Worm (Caenorhabditis elegans): ENCODE data around the gene nth-1.

- peak; percentile 15; the same call in 1 of the 2 replicates for TF ChIP-seq tab-1 (GFP tag; IDR thresholded peaks at IDR 0.05)
- TF ChIP-seq ztf-29 (GFP tag; IDR thresholded peaks at IDR 0.05): no peak
- no peak for TF ChIP-seq T22C8.4 (GFP tag; IDR thresholded peaks at IDR 0.05)
- peak; percentile 47; the same call in 1 of the 2 replicates for TF ChIP-seq flt-1 (GFP tag; IDR thresholded peaks at IDR 0.05)
- no peak for TF ChIP-seq ref-1 (GFP tag; conservative IDR thresholded peaks at IDR 0.05)
- 0 out of 2 replicates have a peak, but pooled peaks have one; percentile 38 for TF ChIP-seq klf-2 (GFP tag; conservative IDR thresholded peaks at IDR 0.05)
- no peak for TF ChIP-seq cog-1 (tag; optimal IDR thresholded peaks at IDR 0.05)
Measured at ce11 chrIII:4280215-4281173, 13.6 kb downstream of the nth-1 start, which contains the start of gene sup-26.

All from whole organism, midembryonic.